Worm (Caenorhabditis elegans): ENCODE data around the gene K02E2.6.
A peak's percentile ranks its signal among the peaks of the same experiment; 100 is the strongest.

Gene K02E2.6

DNA sequence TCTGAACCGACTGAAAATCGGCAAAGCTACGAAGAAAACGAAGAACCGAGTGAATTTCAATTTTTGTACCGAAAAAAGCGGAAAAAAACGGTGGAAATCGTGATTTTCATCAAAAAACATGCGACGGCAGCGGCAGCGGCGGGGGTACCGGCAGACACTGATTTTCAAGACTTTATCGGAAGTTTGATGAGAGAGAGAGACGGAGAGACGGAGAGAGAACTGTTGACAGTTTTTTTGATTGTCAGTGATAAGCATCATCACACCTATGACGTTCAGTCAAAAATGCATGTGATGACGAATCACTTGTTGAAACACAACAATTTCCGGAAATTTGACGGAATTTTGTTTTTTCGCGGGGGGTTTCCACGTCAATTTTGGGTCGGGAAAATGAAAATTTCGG, 33.1 kb downstream of the K02E2.6 start (continued):
- no peak for TF ChIP-seq dsc-1 (tag; optimal IDR thresholded peaks at IDR 0.05)
- no peak for TF ChIP-seq tlp-1 (tag; optimal IDR thresholded peaks at IDR 0.05)
- no peak for TF ChIP-seq unc-62 (GFP tag; optimal IDR thresholded peaks at IDR 0.05)
- peak; percentile 40 for TF ChIP-seq lin-14 (GFP tag; optimal IDR thresholded peaks at IDR 0.05)

DNA sequence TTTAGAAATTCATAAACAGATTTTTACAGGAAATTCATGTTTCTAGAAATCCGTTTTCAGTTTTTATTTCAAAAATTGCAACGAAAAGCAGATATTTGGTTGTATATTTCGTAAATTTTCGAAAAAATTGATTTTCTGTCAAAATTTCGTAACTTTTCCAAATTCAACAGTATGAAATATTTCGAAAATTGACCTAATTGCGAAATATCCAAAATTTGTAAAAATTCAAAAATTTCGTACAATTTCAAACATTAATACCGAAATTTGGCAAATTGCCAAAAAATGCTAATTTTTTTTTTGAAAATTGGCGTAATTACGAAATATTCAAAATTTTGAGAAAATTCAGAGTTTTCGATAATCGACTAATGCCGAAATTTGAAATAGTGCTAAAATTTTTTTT, 33.6 kb downstream of the K02E2.6 start:
- TF ChIP-seq skn-1 (tag; optimal IDR thresholded peaks at IDR 0.05): peak; percentile 49
- TF ChIP-seq C04F5.9 (tag; optimal IDR thresholded peaks at IDR 0.05): no peak

- TF ChIP-seq nhr-77 (tag; optimal IDR thresholded peaks at IDR 0.05) (no peak), ceh-82 (tag; optimal IDR thresholded peaks at IDR 0.05) (peak in 1 of 3 experiments; percentile 10), elt-2 (tag; optimal IDR thresholded peaks at IDR 0.05) (no peak), swsn-7 (tag; optimal IDR thresholded peaks at IDR 0.05) (no peak), irx-1 (tag; optimal IDR thresholded peaks at IDR 0.05) (no peak), ztf-11 (tag; optimal IDR thresholded peaks at IDR 0.05) (no peak), nhr-20 (tag; optimal IDR thresholded peaks at IDR 0.05) (peak; percentile 14), skn-1 (tag; optimal IDR thresholded peaks at IDR 0.05) (no peak), rnt-1 (tag; optimal IDR thresholded peaks at IDR 0.05) (no peak), lin-35 (GFP tag; optimal IDR thresholded peaks at IDR 0.05) (peak in 1 of 2 experiments; percentile 47), nhr-76 (tag; optimal IDR thresholded peaks at IDR 0.05) (no peak), lin-13 (GFP tag; optimal IDR thresholded peaks at IDR 0.05) (no peak), nhr-84 (tag; optimal IDR thresholded peaks at IDR 0.05) (no peak), mdl-1 (tag; optimal IDR thresholded peaks at IDR 0.05) (no peak), hlh-4 (tag; optimal IDR thresholded peaks at IDR 0.05) (no peak), xbp-1 (tag; optimal IDR thresholded peaks at IDR 0.05) (peak; percentile 47), snu-23 (GFP tag; optimal IDR thresholded peaks at IDR 0.05) (peak; percentile 54), egl-13 (tag; optimal IDR thresholded peaks at IDR 0.05) (no peak), hpl-2 (GFP tag; optimal IDR thresholded peaks at IDR 0.05) (no peak), elt-3 (tag; optimal IDR thresholded peaks at IDR 0.05) (peak in 1 of 6 experiments; percentile 35), nhr-85 (tag) (peak; percentile 88), Y116A8C.19 (tag; optimal IDR thresholded peaks at IDR 0.05; ENCODE audit: borderline replicate concordance) (no peak), nhr-90 (tag; optimal IDR thresholded peaks at IDR 0.05; ENCODE audit: poor library complexity) (no peak), ceh-8 (GFP tag; optimal IDR thresholded peaks at IDR 0.05) (no peak), lir-3 (tag; optimal IDR thresholded peaks at IDR 0.05; ENCODE audit: poor library complexity) (no peak), nhr-28 (tag; optimal IDR thresholded peaks at IDR 0.05) (no peak), dsc-1 (tag; optimal IDR thresholded peaks at IDR 0.05) (no peak), nhr-11 (tag; optimal IDR thresholded peaks at IDR 0.05) (no peak), unc-62 (GFP tag; optimal IDR thresholded peaks at IDR 0.05) (no peak), nhr-19 (GFP tag; conservative IDR thresholded peaks at IDR 0.05) (no peak), ztf-4 (tag; optimal IDR thresholded peaks at IDR 0.05) (no peak), mep-1 (tag; optimal IDR thresholded peaks at IDR 0.05) (peak; percentile 40), ceh-63 (GFP tag; optimal IDR thresholded peaks at IDR 0.05) (no peak), unc-86 (tag; optimal IDR thresholded peaks at IDR 0.05) (no peak), egl-27 (tag; optimal IDR thresholded peaks at IDR 0.05) (no peak), nhr-71 (tag; optimal IDR thresholded peaks at IDR 0.05) (peak; percentile 18), C04F5.9 (tag; optimal IDR thresholded peaks at IDR 0.05) (no peak), blmp-1 (tag; optimal IDR thresholded peaks at IDR 0.05) (peak; percentile 96), lin-39 (tag; optimal IDR thresholded peaks at IDR 0.05) (no peak), snpc-4 (tag; optimal IDR thresholded peaks at IDR 0.05) (no peak), dpl-1 (GFP tag; optimal IDR thresholded peaks at IDR 0.05) (peak in 2 of 3 experiments; percentile 0 to 1), ceh-88 (GFP tag; IDR thresholded peaks at IDR 0.05) (no peak), unc-130 (tag; optimal IDR thresholded peaks at IDR 0.05) (no peak), lin-14 (GFP tag; optimal IDR thresholded peaks at IDR 0.05) (peak; percentile 77), zip-4 (GFP tag; optimal IDR thresholded peaks at IDR 0.05) (no peak)
Measured at ce11 chrV:20415415-20415814, 35.1 kb downstream of the K02E2.6 start.

Measured in whole organism, L1 larva.